Worm (Caenorhabditis elegans) whole organism, L3 larva: Measurements from ENCODE around the gene idpp-8.

Source experiments
- ceh-16 ChIP-seq: sonication (generic microtip); optimal IDR thresholded peaks from 2 replicates; lab custom pipeline; 2017; ENCODE audit warnings: missing biosample characterization, missing genetic modification characterization
- elt-1 ChIP-seq: fragments of 150-350 bp; optimal IDR thresholded peaks from 2 replicates; lab custom pipeline; 2014; ENCODE audit warnings: missing biosample characterization, missing genetic modification characterization
- fkh-10 ChIP-seq: sonication (generic microtip); optimal IDR thresholded peaks from 2 replicates; lab custom pipeline; 2017; ENCODE audit warnings: missing biosample characterization, missing genetic modification reagents, missing genetic modification characterization
- lin-39 ChIP-seq: fragments of 150-350 bp; optimal IDR thresholded peaks from 2 replicates; lab custom pipeline; 2018; ENCODE audit warnings: missing biosample characterization, missing genetic modification reagents, missing genetic modification characterization
- nhr-11 ChIP-seq: fragments of 150-350 bp; optimal IDR thresholded peaks from 2 replicates; lab custom pipeline; 2014; ENCODE audit warnings: missing biosample characterization, missing genetic modification characterization
- skn-1 ChIP-seq: fragments of 150-350 bp; optimal IDR thresholded peaks from 2 replicates; lab custom pipeline; 2014; ENCODE audit warnings: missing biosample characterization, missing genetic modification characterization
- unc-62 ChIP-seq: fragments of 150-350 bp; sonication (generic microtip); optimal IDR thresholded peaks from 4 replicates; lab custom pipeline; 2014; ENCODE audit warnings: missing biosample characterization, missing genetic modification reagents, missing genetic modification characterization
- ztf-11 ChIP-seq: fragments of 150-350 bp; optimal IDR thresholded peaks from 2 replicates; lab custom pipeline; 2014; ENCODE audit warnings: missing biosample characterization, missing genetic modification characterization

DNA sequence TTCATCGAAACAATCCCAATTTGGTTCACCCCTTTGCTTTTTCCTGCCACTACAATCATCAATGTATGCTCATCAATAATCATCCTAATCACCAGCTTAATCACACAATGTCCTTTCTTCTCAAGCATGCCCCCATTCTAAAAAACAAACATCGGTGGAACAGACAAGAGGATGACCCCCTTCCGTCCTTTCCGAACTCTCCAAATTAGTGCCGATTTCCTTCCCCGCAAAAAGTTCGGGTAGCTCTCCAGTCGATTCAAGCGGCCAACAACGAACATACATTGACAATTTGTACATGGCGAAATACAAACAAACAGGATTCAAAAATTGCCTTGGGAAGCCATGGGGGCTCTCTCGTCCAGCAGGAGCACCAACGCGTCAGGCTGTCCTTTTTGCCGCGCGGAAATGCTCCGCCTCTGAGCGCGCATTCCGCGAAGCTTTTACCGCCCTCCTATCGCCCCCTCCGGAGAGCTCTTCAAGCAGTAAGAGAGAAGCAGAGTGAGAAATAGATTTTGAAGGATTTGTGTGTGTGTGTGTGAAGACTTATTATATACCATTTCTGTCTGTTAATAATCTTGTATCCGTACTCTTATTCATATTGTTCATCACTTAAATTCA lies 10.4 kb downstream of the idpp-8 start, which contains the start of gene appg-1:
- TF ChIP-seq fkh-10 (GFP tag; lab: Kevin White, UChicago) (no peak), nhr-11 (no peak), elt-1 (tag; lab: Kevin White, UChicago) (no peak), lin-39 (tag; lab: Kevin White, UChicago) (no peak), skn-1 (tag; lab: Kevin White, UChicago) (no peak), ztf-11 (tag; lab: Kevin White, UChicago) (no peak), ceh-16 (tag; lab: Kevin White, UChicago) (no peak), unc-62 (no peak)
